Worm (Caenorhabditis elegans) whole organism, L1 larva: ENCODE data around the gene R12H7.4.

Source experiments
- C04F5.9 ChIP-seq: sonication (generic microtip); optimal IDR thresholded peaks from 2 replicates; lab custom pipeline; 2016; ENCODE audit warnings: missing genetic modification characterization, missing compliant biosample characterization
- C16A3.4 ChIP-seq: fragments of 150-350 bp; optimal IDR thresholded peaks from 2 replicates; lab custom pipeline; 2014; ENCODE audit warnings: missing biosample characterization, missing genetic modification characterization
- F16B12.6 ChIP-seq: fragments of 150-350 bp; optimal IDR thresholded peaks from 2 replicates; lab custom pipeline; 2014; ENCODE audit warnings: missing biosample characterization, missing genetic modification characterization
- Y116A8C.19 ChIP-seq: sonication (generic microtip); optimal IDR thresholded peaks from 2 replicates; lab custom pipeline; 2016; ENCODE audit warnings: missing compliant biosample characterization, missing genetic modification characterization, borderline replicate concordance
- aha-1 ChIP-seq: fragments of 150-350 bp; optimal IDR thresholded peaks from 2 replicates; lab custom pipeline; 2014; ENCODE audit warnings: missing biosample characterization, missing genetic modification characterization
- aly-2 ChIP-seq: fragments of 150-350 bp; optimal IDR thresholded peaks from 2 replicates; lab custom pipeline; 2014; ENCODE audit warnings: missing biosample characterization, missing genetic modification characterization
- blmp-1 ChIP-seq: fragments of 150-350 bp; optimal IDR thresholded peaks from 2 replicates; lab custom pipeline; 2014; ENCODE audit warnings: missing biosample characterization, missing genetic modification characterization
- ceh-8 ChIP-seq: fragments of 200-800 bp; sonication (Bioruptor generic); optimal IDR thresholded peaks from 2 replicates; lab custom pipeline; 2018; ENCODE audit warnings: mild to moderate bottlenecking, missing genetic modification characterization, moderate library complexity, missing compliant biosample characterization
- ceh-82 ChIP-seq, 3 experiments: fragments of 150-350 bp in 1 of 3; sonication (generic microtip) in 2 of 3; optimal IDR thresholded peaks; 2 replicates each; lab custom pipeline; 2014 to 2017; ENCODE audit warnings: missing biosample characterization in 3 of 3, missing genetic modification characterization in 3 of 3
- ces-1 ChIP-seq: fragments of 150-350 bp; optimal IDR thresholded peaks from 2 replicates; lab custom pipeline; 2014; ENCODE audit warnings: missing biosample characterization, missing genetic modification reagents, missing genetic modification characterization
- dpl-1 ChIP-seq, 3 experiments: fragments of 150-350 bp in 2 of 3; sonication (generic microtip) in 1 of 3; optimal IDR thresholded peaks; 2 replicates each; lab custom pipeline; 2014 to 2017; ENCODE audit warnings: missing biosample characterization in 3 of 3, missing genetic modification characterization in 3 of 3, missing genetic modification reagents in 3 of 3
- dsc-1 ChIP-seq: sonication (generic microtip); optimal IDR thresholded peaks from 2 replicates; lab custom pipeline; 2016; ENCODE audit warnings: mild to moderate bottlenecking, missing genetic modification characterization, missing compliant biosample characterization
- efl-1 ChIP-seq, 4 experiments: fragments of 150-350 bp; optimal IDR thresholded peaks in 3 of 4; peaks in 1 of 4; 1 replicate in 1 of 4; 2 replicates in 3 of 4; lab custom pipeline; 2014; ENCODE audit warnings: missing biosample characterization in 2 of 4, missing genetic modification characterization in 2 of 4, missing genetic modification reagents in 2 of 4
- egl-13 ChIP-seq: sonication (generic microtip); optimal IDR thresholded peaks from 2 replicates; lab custom pipeline; 2016; ENCODE audit warnings: missing genotype, missing genetic modification reagents, missing genetic modification characterization, missing compliant biosample characterization
- egl-27 ChIP-seq, 2 experiments: fragments of 150-350 bp in 1 of 2; sonication (generic microtip); optimal IDR thresholded peaks; 3 replicates each; lab custom pipeline; 2017 to 2018; ENCODE audit warnings: missing biosample characterization in 2 of 2, missing genetic modification characterization in 2 of 2, missing genetic modification reagents in 2 of 2
- elt-2 ChIP-seq: sonication (generic microtip); optimal IDR thresholded peaks from 2 replicates; lab custom pipeline; 2016; ENCODE audit warnings: missing genetic modification characterization, mild to moderate bottlenecking, inconsistent platforms, missing compliant biosample characterization, missing genetic modification reagents
- elt-3 ChIP-seq, 6 experiments: fragments of 150-350 bp in 1 of 6; sonication (generic microtip); optimal IDR thresholded peaks; 2 replicates each; lab custom pipeline; 2017 to 2018; ENCODE audit warnings: missing biosample characterization in 6 of 6, missing genetic modification characterization in 6 of 6, inconsistent platforms in 1 of 6
- fkh-4 ChIP-seq: sonication (generic microtip); optimal IDR thresholded peaks from 2 replicates; lab custom pipeline; 2016; ENCODE audit warnings: missing compliant biosample characterization, missing genetic modification characterization, borderline replicate concordance
- fkh-8 ChIP-seq: sonication (generic microtip); optimal IDR thresholded peaks from 2 replicates; lab custom pipeline; 2016; ENCODE audit warnings: mild to moderate bottlenecking, missing genetic modification characterization, missing compliant biosample characterization
- hlh-4 ChIP-seq: sonication (generic microtip); optimal IDR thresholded peaks from 2 replicates; lab custom pipeline; 2016; ENCODE audit warnings: mild to moderate bottlenecking, missing genetic modification characterization, missing compliant biosample characterization
- hpl-2 ChIP-seq: fragments of 150-350 bp; optimal IDR thresholded peaks from 2 replicates; lab custom pipeline; 2014; ENCODE audit warnings: missing biosample characterization, missing genetic modification reagents, missing genetic modification characterization
- isw-1 ChIP-seq: fragments of 200-800 bp; sonication (Bioruptor generic); IDR thresholded peaks from 2 replicates; pipeline ENCODE4 v1.3.6; 2022; ENCODE audit warnings: missing genetic modification characterization, missing compliant biosample characterization
- lin-13 ChIP-seq: fragments of 150-350 bp; optimal IDR thresholded peaks from 2 replicates; lab custom pipeline; 2014; ENCODE audit warnings: missing biosample characterization, missing genetic modification reagents, missing genetic modification characterization
- lin-14 ChIP-seq: fragments of 200-800 bp; sonication (Bioruptor generic); optimal IDR thresholded peaks from 2 replicates; lab custom pipeline; 2018; ENCODE audit warnings: mild to moderate bottlenecking, missing genetic modification characterization, moderate library complexity, missing compliant biosample characterization
- lin-15B ChIP-seq: fragments of 150-350 bp; sonication (generic microtip); optimal IDR thresholded peaks from 3 replicates; lab custom pipeline; 2014; ENCODE audit warnings: missing biosample characterization, missing genetic modification characterization
- lin-35 ChIP-seq, 2 experiments: fragments of 150-350 bp; optimal IDR thresholded peaks; 2 replicates each; lab custom pipeline; 2014; ENCODE audit warnings: missing biosample characterization in 2 of 2, missing genetic modification characterization in 2 of 2, missing genetic modification reagents in 2 of 2
- lin-39 ChIP-seq: fragments of 150-350 bp; optimal IDR thresholded peaks from 2 replicates; lab custom pipeline; 2014; ENCODE audit warnings: missing biosample characterization, missing genetic modification reagents, missing genetic modification characterization
- lsy-2 ChIP-seq, 2 experiments: fragments of 150-350 bp; optimal IDR thresholded peaks; 2 replicates each; lab custom pipeline; 2014; ENCODE audit warnings: missing biosample characterization in 2 of 2, missing genetic modification characterization in 2 of 2
- mdl-1 ChIP-seq, 2 experiments: fragments of 150-350 bp; optimal IDR thresholded peaks; 2 replicates each; lab custom pipeline; 2014 to 2017; ENCODE audit warnings: missing biosample characterization in 2 of 2, missing genetic modification characterization in 2 of 2, inconsistent platforms in 1 of 2
- mep-1 ChIP-seq: fragments of 150-350 bp; optimal IDR thresholded peaks from 2 replicates; lab custom pipeline; 2014; ENCODE audit warnings: missing biosample characterization, missing genetic modification characterization
- nhr-19 ChIP-seq: fragments of 200-800 bp; sonication (Bioruptor generic); conservative IDR thresholded peaks from 2 replicates; pipeline ENCODE4 v1.3.6; 2022; ENCODE audit warnings: missing genetic modification characterization, missing compliant biosample characterization
- nhr-28 ChIP-seq: fragments of 150-350 bp; optimal IDR thresholded peaks from 2 replicates; lab custom pipeline; 2014; ENCODE audit warnings: missing biosample characterization, missing genetic modification characterization
- nhr-47 ChIP-seq: sonication (generic microtip); optimal IDR thresholded peaks from 2 replicates; lab custom pipeline; 2016; ENCODE audit warnings: mild to moderate bottlenecking, missing genetic modification characterization, moderate library complexity, missing compliant biosample characterization
- nhr-71 ChIP-seq: sonication (generic microtip); optimal IDR thresholded peaks from 2 replicates; lab custom pipeline; 2016; ENCODE audit warnings: mild to moderate bottlenecking, missing genetic modification characterization, moderate library complexity, missing compliant biosample characterization
- nhr-76 ChIP-seq: sonication (generic microtip); optimal IDR thresholded peaks from 2 replicates; lab custom pipeline; 2017; ENCODE audit warnings: missing biosample characterization, missing genetic modification characterization
- nhr-85 ChIP-seq: sonication (generic microtip); peaks from one replicate; lab custom pipeline; 2016; ENCODE audit warnings: missing genetic modification characterization, inconsistent platforms, missing compliant biosample characterization
- nhr-90 ChIP-seq: sonication (generic microtip); optimal IDR thresholded peaks from 2 replicates; lab custom pipeline; 2016; ENCODE audit warnings: mild to moderate bottlenecking, missing genetic modification characterization, missing compliant biosample characterization; ENCODE audit not compliant: poor library complexity
- pax-3 ChIP-seq: fragments of 200-800 bp; sonication (Bioruptor generic); optimal IDR thresholded peaks from 2 replicates; lab custom pipeline; 2018; ENCODE audit warnings: mild to moderate bottlenecking, missing genetic modification characterization, moderate library complexity, missing compliant biosample characterization
- rnt-1 ChIP-seq: sonication (generic microtip); optimal IDR thresholded peaks from 2 replicates; lab custom pipeline; 2016; ENCODE audit warnings: mild to moderate bottlenecking, missing genetic modification characterization, moderate library complexity, missing compliant biosample characterization
- skn-1 ChIP-seq: fragments of 150-350 bp; optimal IDR thresholded peaks from 2 replicates; lab custom pipeline; 2014; ENCODE audit warnings: missing biosample characterization, missing genetic modification characterization
- snu-23 ChIP-seq: sonication (generic microtip); optimal IDR thresholded peaks from 2 replicates; lab custom pipeline; 2016; ENCODE audit warnings: missing genetic modification characterization, missing compliant biosample characterization
- sox-4 ChIP-seq: sonication (generic microtip); optimal IDR thresholded peaks from 2 replicates; lab custom pipeline; 2016; ENCODE audit warnings: missing genetic modification characterization, missing compliant biosample characterization
- sptf-1 ChIP-seq: fragments of 150-350 bp; optimal IDR thresholded peaks from 2 replicates; lab custom pipeline; 2014; ENCODE audit warnings: missing biosample characterization, missing genetic modification characterization
- sup-37 ChIP-seq: fragments of 200-800 bp; sonication (Bioruptor generic); optimal IDR thresholded peaks from 2 replicates; lab custom pipeline; 2018; ENCODE audit warnings: mild to moderate bottlenecking, missing genetic modification characterization, missing compliant biosample characterization
- tbx-2 ChIP-seq: sonication (generic microtip); optimal IDR thresholded peaks from 2 replicates; lab custom pipeline; 2016; ENCODE audit warnings: missing genetic modification characterization, missing compliant biosample characterization
- unc-62 ChIP-seq: fragments of 150-350 bp; optimal IDR thresholded peaks from 2 replicates; lab custom pipeline; 2014; ENCODE audit warnings: missing biosample characterization, missing genetic modification reagents, missing genetic modification characterization
- unc-86 ChIP-seq: sonication (generic microtip); optimal IDR thresholded peaks from 2 replicates; lab custom pipeline; 2016; ENCODE audit warnings: missing genetic modification characterization, missing compliant biosample characterization
- zag-1 ChIP-seq: fragments of 150-350 bp; optimal IDR thresholded peaks from 2 replicates; lab custom pipeline; 2014; ENCODE audit warnings: missing biosample characterization, missing genetic modification characterization
- zip-4 ChIP-seq: fragments of 200-800 bp; sonication (Bioruptor generic); optimal IDR thresholded peaks from 2 replicates; lab custom pipeline; 2018; ENCODE audit warnings: mild to moderate bottlenecking, missing genetic modification characterization, moderate library complexity, missing compliant biosample characterization
- ztf-11 ChIP-seq, 2 experiments: sonication (generic microtip); optimal IDR thresholded peaks; 2 replicates each; lab custom pipeline; 2016 to 2017; ENCODE audit warnings: missing genetic modification characterization in 2 of 2, missing biosample characterization in 1 of 2, missing compliant biosample characterization in 1 of 2

R12H7.4 gene

DNA sequence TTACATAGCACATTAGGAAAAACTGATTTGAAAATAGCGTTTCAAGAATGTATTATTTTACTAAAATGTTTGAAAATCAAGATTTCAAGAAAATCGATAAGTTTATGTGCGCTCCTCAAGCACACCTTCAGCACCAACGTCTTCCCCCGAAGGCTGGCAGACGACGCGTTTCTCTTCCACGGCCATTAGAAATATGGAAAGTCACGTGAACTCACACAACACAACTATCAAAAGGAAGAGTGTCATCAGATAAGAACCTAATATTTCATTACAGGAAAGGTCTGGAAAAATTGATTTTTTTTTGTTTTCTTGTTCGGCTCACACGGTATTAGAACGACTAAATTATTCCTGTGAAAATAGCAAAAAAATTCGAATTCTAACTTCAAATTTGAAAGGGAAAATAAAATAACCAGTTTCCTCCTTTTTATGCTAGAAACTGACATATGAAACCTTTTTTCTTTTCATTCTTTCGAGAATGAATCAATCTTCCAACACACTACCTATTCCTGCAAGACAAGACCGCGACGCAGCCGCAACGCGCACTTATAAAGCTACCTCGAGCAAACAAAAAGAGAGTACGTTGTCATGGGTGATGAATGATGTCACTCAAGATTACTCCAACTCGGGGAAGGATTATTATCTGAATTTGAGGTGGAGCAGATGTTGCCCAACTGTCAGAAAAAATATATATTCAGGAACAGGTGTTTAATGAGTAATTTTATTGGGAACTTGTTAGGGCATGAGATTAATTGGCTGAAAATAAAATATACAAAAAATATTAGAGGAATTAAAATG is 8.4 kb downstream of the R12H7.4 start:
- TF ChIP-seq ztf-11 (tag; optimal IDR thresholded peaks at IDR 0.05; lab: Kevin White, UChicago) (peak in 1 of 2 experiments; percentile 50), egl-13 (tag; lab: Kevin White, UChicago) (no peak), fkh-8 (tag; lab: Kevin White, UChicago) (peak; percentile 77), zag-1 (tag; lab: Kevin White, UChicago) (no peak), tbx-2 (peak; percentile 40), nhr-47 (tag; lab: Kevin White, UChicago) (peak; percentile 17), hlh-4 (tag; lab: Kevin White, UChicago) (peak; percentile 49), zip-4 (GFP tag; lab: Kevin White, UChicago) (no peak), mdl-1 (tag; optimal IDR thresholded peaks at IDR 0.05; lab: Kevin White, UChicago) (peak in 1 of 2 experiments; percentile 23), nhr-76 (tag; lab: Kevin White, UChicago) (no peak), aly-2 (tag; lab: Kevin White, UChicago) (no peak), aha-1 (tag; lab: Kevin White, UChicago) (no peak), lin-39 (no peak), rnt-1 (tag; lab: Kevin White, UChicago) (peak; percentile 35), ceh-82 (tag; optimal IDR thresholded peaks at IDR 0.05; lab: Kevin White, UChicago) (peak in 1 of 3 experiments; percentile 13), F16B12.6 (tag; lab: Kevin White, UChicago) (no peak), C16A3.4 (tag; lab: Kevin White, UChicago) (no peak), elt-3 (tag; optimal IDR thresholded peaks at IDR 0.05; lab: Kevin White, UChicago) (no peak), lsy-2 (tag; optimal IDR thresholded peaks at IDR 0.05; lab: Kevin White, UChicago) (peak in 1 of 2 experiments; percentile 12), nhr-90 (tag; lab: Kevin White, UChicago) (peak; percentile 8), skn-1 (tag; lab: Kevin White, UChicago) (peak; percentile 7), Y116A8C.19 (tag; lab: Kevin White, UChicago) (no peak), sox-4 (tag; lab: Kevin White, UChicago) (peak; percentile 14), ceh-8 (GFP tag; lab: Kevin White, UChicago) (no peak), mep-1 (tag; lab: Kevin White, UChicago) (peak; percentile 45), unc-62 (no peak), lin-35 (GFP tag; optimal IDR thresholded peaks at IDR 0.05; lab: Kevin White, UChicago) (peak in 1 of 2 experiments; percentile 44), sup-37 (GFP tag; lab: Kevin White, UChicago) (no peak), pax-3 (peak; percentile 18), ces-1 (GFP tag; lab: Kevin White, UChicago) (no peak), hpl-2 (no peak), fkh-4 (tag; lab: Kevin White, UChicago) (no peak), lin-13 (GFP tag; lab: Kevin White, UChicago) (no peak), snu-23 (GFP tag; lab: Kevin White, UChicago) (peak; percentile 38), dpl-1 (GFP tag; optimal IDR thresholded peaks at IDR 0.05; lab: Kevin White, UChicago) (peak in 1 of 3 experiments; percentile 11), blmp-1 (tag; lab: Kevin White, UChicago) (peak; percentile 12), lin-15B (tag; lab: Kevin White, UChicago) (no peak), isw-1 (GFP tag; lab: Robert Waterston, UW) (no peak), elt-2 (tag; lab: Kevin White, UChicago) (peak; percentile 55), nhr-28 (no peak), egl-27 (tag; optimal IDR thresholded peaks at IDR 0.05; lab: Kevin White, UChicago) (no peak), efl-1 (optimal IDR thresholded peaks at IDR 0.05; lab: Kevin White, UChicago) (no peak), efl-1 (GFP tag; optimal IDR thresholded peaks at IDR 0.05 in 1 of 2; lab: Kevin White, UChicago) (peak in 1 of 2 experiments; percentile 83), unc-86 (no peak), lin-14 (GFP tag; lab: Kevin White, UChicago) (peak; percentile 47), sptf-1 (tag; lab: Kevin White, UChicago) (no peak), dsc-1 (tag; lab: Kevin White, UChicago) (peak; percentile 50), nhr-19 (GFP tag; lab: Robert Waterston, UW) (no peak), nhr-71 (tag; lab: Kevin White, UChicago) (peak; percentile 19), C04F5.9 (tag; lab: Kevin White, UChicago) (no peak), nhr-85 (peak; percentile 75)
